Fruit fly (Drosophila melanogaster) whole organism, prepupa: ENCODE measurements around the gene CG4375.

Experiments used
- CG1621 ChIP-seq: fragments of 200-800 bp; sonication (Bioruptor generic); optimal IDR thresholded peaks from 3 replicates; lab custom pipeline; 2018; ENCODE audit warnings: missing biosample characterization, mild to moderate bottlenecking, missing genetic modification characterization
- CG16779 ChIP-seq: fragments of 200-800 bp; sonication (Bioruptor generic); optimal IDR thresholded peaks from 3 replicates; lab custom pipeline; 2017; ENCODE audit warnings: missing biosample characterization, mild to moderate bottlenecking, missing genetic modification characterization
- CG31627 ChIP-seq: fragments of 200-800 bp; sonication (Bioruptor generic); optimal IDR thresholded peaks from 3 replicates; lab custom pipeline; 2016; ENCODE audit warnings: missing biosample characterization, missing genetic modification characterization
- CG6276 ChIP-seq: fragments of 200-800 bp; sonication (Bioruptor generic); optimal IDR thresholded peaks from 2 replicates; lab custom pipeline; 2017; ENCODE audit warnings: missing biosample characterization, mild to moderate bottlenecking, missing genetic modification characterization
- CG6792 ChIP-seq: fragments of 200-800 bp; sonication (Bioruptor generic); optimal IDR thresholded peaks from 3 replicates; lab custom pipeline; 2016; ENCODE audit warnings: missing biosample characterization, missing genetic modification characterization
- CG8319 ChIP-seq: fragments of 200-800 bp; sonication (Bioruptor generic); optimal IDR thresholded peaks from 3 replicates; lab custom pipeline; 2016; ENCODE audit warnings: missing biosample characterization, missing genetic modification characterization
- Eip75B ChIP-seq: fragments of 200-800 bp; sonication (Bioruptor generic); optimal IDR thresholded peaks from 3 replicates; lab custom pipeline; 2016; ENCODE audit warnings: missing biosample characterization, missing genetic modification characterization
- Eip93F ChIP-seq: fragments of 200-800 bp; sonication (Bioruptor generic); optimal IDR thresholded peaks from 2 replicates; lab custom pipeline; 2016; ENCODE audit warnings: missing biosample characterization, mild to moderate bottlenecking, missing genetic modification characterization
- Met ChIP-seq: fragments of 200-800 bp; sonication (Bioruptor generic); optimal IDR thresholded peaks from 3 replicates; lab custom pipeline; 2016; ENCODE audit warnings: missing biosample characterization, missing genetic modification characterization
- OdsH ChIP-seq: fragments of 200-800 bp; sonication (Bioruptor generic); optimal IDR thresholded peaks from 3 replicates; lab custom pipeline; 2016; ENCODE audit warnings: missing biosample characterization, missing genetic modification characterization
- cyc ChIP-seq: fragments of 200-800 bp; sonication (Bioruptor generic); optimal IDR thresholded peaks from 3 replicates; lab custom pipeline; 2016; ENCODE audit warnings: missing biosample characterization, missing genetic modification characterization
- dsx ChIP-seq: fragments of 200-800 bp; optimal IDR thresholded peaks from 3 replicates; lab custom pipeline; 2019; ENCODE audit warnings: missing biosample characterization, mild to moderate bottlenecking, missing genetic modification characterization, moderate library complexity; ENCODE audit not compliant: poor library complexity, severe bottlenecking
- esn ChIP-seq: fragments of 200-800 bp; sonication (Bioruptor generic); optimal IDR thresholded peaks from 2 replicates; lab custom pipeline; 2016; ENCODE audit warnings: missing biosample characterization, mild to moderate bottlenecking, missing genetic modification characterization, moderate library complexity
- net ChIP-seq: fragments of 200-800 bp; sonication (Bioruptor generic); optimal IDR thresholded peaks from 3 replicates; lab custom pipeline; 2016; ENCODE audit warnings: missing biosample characterization, missing genetic modification characterization

DNA sequence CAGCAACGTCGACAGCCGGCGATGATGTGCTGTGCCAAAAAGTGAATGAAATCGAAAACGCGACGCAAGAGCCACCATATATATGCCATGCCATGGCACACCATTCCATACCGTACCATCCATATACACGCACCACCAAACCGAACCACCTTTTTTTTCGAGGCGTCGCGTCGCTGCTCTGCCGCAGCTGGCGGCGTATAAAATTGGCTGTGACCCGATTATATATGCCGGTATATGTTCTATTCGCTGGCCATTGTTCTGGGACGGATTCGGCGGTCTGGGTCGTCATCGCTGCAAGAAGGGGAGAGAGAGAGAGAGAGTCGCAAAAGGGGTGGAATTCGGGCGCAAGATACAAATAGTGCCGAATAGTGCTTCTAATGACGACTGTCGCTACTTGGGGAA is 18.9 kb downstream of the CG4375 start:
- TF ChIP-seq CG16779 (tag; lab: Kevin White, UChicago) (no peak), OdsH (GFP tag; lab: Kevin White, UChicago) (no peak), CG6276 (GFP tag; lab: Kevin White, UChicago) (no peak), dsx (GFP tag; lab: Kevin White, UChicago) (no peak), CG31627 (GFP tag; lab: Kevin White, UChicago) (no peak), CG6792 (GFP tag; lab: Kevin White, UChicago) (no peak), CG1621 (tag; lab: Kevin White, UChicago) (no peak), Eip75B (GFP tag; lab: Kevin White, UChicago) (no peak), CG8319 (no peak), cyc (GFP tag; lab: Kevin White, UChicago) (no peak), net (no peak), esn (GFP tag; lab: Kevin White, UChicago) (no peak), Met (GFP tag; lab: Kevin White, UChicago) (no peak), Eip93F (GFP tag; lab: Kevin White, UChicago) (no peak)
